Fruit fly (Drosophila melanogaster): Measurements from ENCODE around the gene ATPsynCF6.

- TF ChIP-seq psq (optimal IDR thresholded peaks at IDR 0.05) (no peak), ttk (optimal IDR thresholded peaks at IDR 0.05) (no peak)
Observed at dm6 chr3R:23386907-23387306, 31.0 kb upstream of the ATPsynCF6 start.
